Fruit fly (Drosophila melanogaster) whole organism, embryonic: Measurements from ENCODE around the gene mei-P22.

Experiments used
- ATbp ChIP-seq: fragments of 200-800 bp; sonication (Bioruptor generic); optimal IDR thresholded peaks from 2 replicates; lab custom pipeline; 2017; ENCODE audit warnings: missing biosample characterization, mild to moderate bottlenecking, missing genetic modification characterization, missing genetic modification reagents
- Atf-2 ChIP-seq: fragments of 200-800 bp; sonication (Bioruptor generic); optimal IDR thresholded peaks from 2 replicates; lab custom pipeline; 2016; ENCODE audit warnings: missing biosample characterization, missing genetic modification characterization
- CG10431 ChIP-seq: fragments of 200-800 bp; sonication (Bioruptor generic); optimal IDR thresholded peaks from 3 replicates; lab custom pipeline; 2018; ENCODE audit warnings: missing biosample characterization, mild to moderate bottlenecking, missing genetic modification characterization
- CG11093 ChIP-seq: fragments of 200-800 bp; sonication (Bioruptor generic); IDR thresholded peaks from 3 replicates; pipeline ENCODE4 v1.3.6; 2022; ENCODE audit warnings: missing biosample characterization, missing genetic modification characterization
- CG13775 ChIP-seq: fragments of 200-800 bp; sonication (Bioruptor generic); optimal IDR thresholded peaks from 3 replicates; lab custom pipeline; 2017; ENCODE audit warnings: missing biosample characterization, mild to moderate bottlenecking, missing genetic modification characterization
- CG15011 ChIP-seq: fragments of 200-800 bp; sonication (Bioruptor generic); optimal IDR thresholded peaks from 3 replicates; lab custom pipeline; 2018; ENCODE audit warnings: missing biosample characterization, mild to moderate bottlenecking, missing genetic modification characterization
- CG1603 ChIP-seq: fragments of 200-800 bp; sonication (Bioruptor generic); optimal IDR thresholded peaks from 2 replicates; lab custom pipeline; 2019; ENCODE audit warnings: missing biosample characterization, mild to moderate bottlenecking, missing genetic modification characterization, moderate library complexity
- CG17829 ChIP-seq: fragments of 200-800 bp; optimal IDR thresholded peaks from 2 replicates; lab custom pipeline; 2019; ENCODE audit warnings: missing biosample characterization, mild to moderate bottlenecking, missing genetic modification characterization, moderate library complexity
- CG30020 ChIP-seq: fragments of 200-800 bp; optimal IDR thresholded peaks from 2 replicates; lab custom pipeline; 2019; ENCODE audit warnings: missing biosample characterization, mild to moderate bottlenecking, missing genetic modification characterization, moderate library complexity
- CG3163 ChIP-seq: fragments of 200-800 bp; sonication (Bioruptor generic); optimal IDR thresholded peaks from 3 replicates; lab custom pipeline; 2016; ENCODE audit warnings: missing biosample characterization, missing genetic modification characterization
- CG34224 ChIP-seq: fragments of 200-800 bp; sonication (Bioruptor generic); IDR thresholded peaks from 3 replicates; pipeline ENCODE4 v1.3.6; 2022; ENCODE audit warnings: missing biosample characterization, missing genetic modification characterization; ENCODE audit not compliant: partially characterized antibody
- CG3838 ChIP-seq: fragments of 200-800 bp; sonication (Bioruptor generic); optimal IDR thresholded peaks from 3 replicates; lab custom pipeline; 2016; ENCODE audit warnings: missing biosample characterization, missing genetic modification characterization
- CG4282 ChIP-seq: fragments of 200-800 bp; sonication (Bioruptor generic); optimal IDR thresholded peaks from 2 replicates; lab custom pipeline; 2016; ENCODE audit warnings: missing biosample characterization, missing genetic modification characterization
- CG6254 ChIP-seq: fragments of 200-800 bp; sonication (Bioruptor generic); optimal IDR thresholded peaks from 3 replicates; lab custom pipeline; 2017; ENCODE audit warnings: mild to moderate bottlenecking, missing biosample characterization, missing genetic modification reagents, missing genetic modification characterization
- CG8281 ChIP-seq: fragments of 200-800 bp; sonication (Bioruptor generic); optimal IDR thresholded peaks from 2 replicates; lab custom pipeline; 2018; ENCODE audit warnings: missing biosample characterization, mild to moderate bottlenecking, missing genetic modification characterization, moderate library complexity
- CG9876 ChIP-seq: fragments of 200-800 bp; sonication (Bioruptor generic); optimal IDR thresholded peaks from 2 replicates; lab custom pipeline; 2016; ENCODE audit warnings: missing biosample characterization, missing genetic modification characterization
- CG9932 ChIP-seq: fragments of 200-800 bp; sonication (Bioruptor generic); IDR thresholded peaks from 2 replicates; pipeline ENCODE4 v1.3.6; 2022; ENCODE audit warnings: missing biosample characterization, missing genetic modification characterization
- Gug ChIP-seq: fragments of 200-800 bp; sonication (Bioruptor generic); IDR thresholded peaks from 4 replicates; pipeline ENCODE4 v1.3.6; 2022; ENCODE audit warnings: missing biosample characterization, missing genetic modification characterization
- HHEX ChIP-seq: fragments of 200-800 bp; sonication (Bioruptor generic); optimal IDR thresholded peaks from 3 replicates; lab custom pipeline; 2017; ENCODE audit warnings: missing biosample characterization, mild to moderate bottlenecking, missing genetic modification characterization, missing genetic modification reagents
- HmgD ChIP-seq: fragments of 200-800 bp; sonication (Bioruptor generic); optimal IDR thresholded peaks from 3 replicates; lab custom pipeline; 2016; ENCODE audit warnings: missing biosample characterization, missing genetic modification characterization
- Lpt ChIP-seq: fragments of >200 bp; optimal IDR thresholded peaks from 2 replicates; lab custom pipeline; 2018; ENCODE audit warnings: missing biosample characterization, missing genetic modification characterization
- MESR4 ChIP-seq: fragments of 200-800 bp; sonication (Bioruptor generic); optimal IDR thresholded peaks from 2 replicates; lab custom pipeline; 2018; ENCODE audit warnings: missing biosample characterization, mild to moderate bottlenecking, missing genetic modification characterization, moderate library complexity
- Mrtf ChIP-seq: fragments of 200-800 bp; sonication (Bioruptor generic); IDR thresholded peaks from 3 replicates; pipeline ENCODE4 v1.3.6; 2022; ENCODE audit warnings: missing biosample characterization, missing genetic modification characterization
- Oli ChIP-seq: fragments of 200-800 bp; sonication (Bioruptor generic); optimal IDR thresholded peaks from 2 replicates; lab custom pipeline; 2018; ENCODE audit warnings: missing biosample characterization, mild to moderate bottlenecking, missing genetic modification characterization, moderate library complexity
- Ptx1 ChIP-seq: fragments of 200-800 bp; sonication (Bioruptor generic); IDR thresholded peaks from 2 replicates; pipeline ENCODE4 v1.3.6; 2022; ENCODE audit warnings: missing biosample characterization, missing genetic modification characterization
- Ravus ChIP-seq: fragments of 200-800 bp; sonication (Bioruptor generic); IDR thresholded peaks from 2 replicates; pipeline ENCODE4 v1.3.6; 2022; ENCODE audit warnings: missing biosample characterization, missing genetic modification characterization
- Rfx ChIP-seq: fragments of 200-800 bp; sonication (Bioruptor generic); IDR thresholded peaks from 2 replicates; pipeline ENCODE4 v1.3.6; 2022; ENCODE audit warnings: missing biosample characterization, missing genetic modification characterization
- Sry-δ ChIP-seq: fragments of 200-800 bp; sonication (Bioruptor generic); optimal IDR thresholded peaks from 2 replicates; lab custom pipeline; 2016; ENCODE audit warnings: missing biosample characterization, missing genetic modification characterization
- Xrp1 ChIP-seq: fragments of 200-800 bp; sonication (Bioruptor generic); IDR thresholded peaks from 2 replicates; pipeline ENCODE4 v1.3.6; 2022; ENCODE audit warnings: missing biosample characterization, missing genetic modification characterization
- bab2 ChIP-seq: fragments of 200-800 bp; sonication (Bioruptor generic); optimal IDR thresholded peaks from 2 replicates; lab custom pipeline; 2016; ENCODE audit warnings: missing biosample characterization, missing genetic modification characterization
- bowl ChIP-seq: fragments of 200-800 bp; sonication (Bioruptor generic); IDR thresholded peaks from 2 replicates; pipeline ENCODE4 v1.3.6; 2022; ENCODE audit warnings: missing biosample characterization, missing genetic modification characterization
- cato ChIP-seq: fragments of 200-800 bp; sonication (Bioruptor generic); optimal IDR thresholded peaks from 2 replicates; lab custom pipeline; 2016; ENCODE audit warnings: missing biosample characterization, missing genetic modification characterization, borderline replicate concordance
- chm ChIP-seq: fragments of 200-800 bp; sonication (Bioruptor generic); IDR thresholded peaks from 2 replicates; pipeline ENCODE4 v1.3.6; 2022; ENCODE audit warnings: missing biosample characterization, missing genetic modification characterization
- da ChIP-seq: fragments of 200-800 bp; sonication (Bioruptor generic); optimal IDR thresholded peaks from 2 replicates; lab custom pipeline; 2016; ENCODE audit warnings: missing biosample characterization, missing genetic modification characterization
- disco-r ChIP-seq: fragments of 200-800 bp; sonication (Bioruptor generic); optimal IDR thresholded peaks from 2 replicates; lab custom pipeline; 2016; ENCODE audit warnings: missing biosample characterization, missing genetic modification characterization
- dm ChIP-seq: fragments of 200-800 bp; sonication (Bioruptor generic); optimal IDR thresholded peaks from 3 replicates; lab custom pipeline; 2016; ENCODE audit warnings: missing biosample characterization, missing genetic modification characterization
- dmrt99B ChIP-seq: fragments of 200-800 bp; sonication (Bioruptor generic); optimal IDR thresholded peaks from 2 replicates; lab custom pipeline; 2018; ENCODE audit warnings: missing biosample characterization, mild to moderate bottlenecking, missing genetic modification characterization, moderate library complexity
- dysf ChIP-seq: fragments of 200-800 bp; sonication (Bioruptor generic); IDR thresholded peaks from 3 replicates; pipeline ENCODE4 v1.3.6; 2022; ENCODE audit warnings: missing biosample characterization, missing genetic modification characterization
- esg ChIP-seq: fragments of 200-800 bp; sonication (Bioruptor generic); conservative IDR thresholded peaks from 2 replicates; pipeline ENCODE4 v1.3.6; 2022; ENCODE audit warnings: missing biosample characterization, missing genetic modification characterization
- eyg ChIP-seq: fragments of 200-800 bp; sonication (Bioruptor generic); optimal IDR thresholded peaks from 3 replicates; lab custom pipeline; 2016; ENCODE audit warnings: missing biosample characterization, missing genetic modification characterization
- grn ChIP-seq: fragments of 200-800 bp; sonication (Bioruptor generic); optimal IDR thresholded peaks from 3 replicates; lab custom pipeline; 2017; ENCODE audit warnings: missing biosample characterization, missing genetic modification characterization
- ham ChIP-seq: fragments of 200-800 bp; sonication (Bioruptor generic); IDR thresholded peaks from 2 replicates; pipeline ENCODE4 v1.3.6; 2022; ENCODE audit warnings: missing biosample characterization, missing genetic modification characterization
- insv ChIP-seq, 2 experiments: fragments of 200-800 bp; sonication (Bioruptor generic); optimal IDR thresholded peaks; 3 replicates each; lab custom pipeline; 2016 to 2018; ENCODE audit warnings: missing biosample characterization in 2 of 2, missing genetic modification characterization in 2 of 2
- lilli ChIP-seq: fragments of 200-800 bp; sonication (Bioruptor generic); optimal IDR thresholded peaks from 3 replicates; lab custom pipeline; 2016; ENCODE audit warnings: missing biosample characterization, missing genetic modification characterization
- luna ChIP-seq: fragments of 200-800 bp; sonication (Bioruptor generic); optimal IDR thresholded peaks from 2 replicates; lab custom pipeline; 2016; ENCODE audit warnings: missing biosample characterization, missing genetic modification characterization
- nau ChIP-seq: fragments of 200-800 bp; sonication (Bioruptor generic); optimal IDR thresholded peaks from 3 replicates; lab custom pipeline; 2017; ENCODE audit warnings: missing biosample characterization, mild to moderate bottlenecking, missing genetic modification characterization, missing genetic modification reagents
- otp ChIP-seq: fragments of 200-800 bp; sonication (Bioruptor generic); IDR thresholded peaks from 3 replicates; pipeline ENCODE4, ENCODE4 v1.3.6; 2022; ENCODE audit warnings: missing biosample characterization, missing genetic modification characterization
- sob ChIP-seq: fragments of 200-800 bp; sonication (Bioruptor generic); IDR thresholded peaks from 2 replicates; pipeline ENCODE4 v1.3.6; 2022; ENCODE audit warnings: missing biosample characterization, missing genetic modification characterization
- ttk ChIP-seq: fragments of 200-800 bp; sonication (Bioruptor generic); IDR thresholded peaks from 2 replicates; pipeline ENCODE4 v2.1.2; 2022; ENCODE audit warnings: missing biosample characterization, missing genetic modification characterization
- tup ChIP-seq: fragments of 200-800 bp; sonication (Bioruptor generic); optimal IDR thresholded peaks from 2 replicates; lab custom pipeline; 2016; ENCODE audit warnings: missing biosample characterization, mild to moderate bottlenecking, missing genetic modification characterization, moderate library complexity
- vfl ChIP-seq: fragments of 200-800 bp; sonication (Bioruptor generic); optimal IDR thresholded peaks from 2 replicates; lab custom pipeline; 2016; ENCODE audit warnings: missing biosample characterization, missing genetic modification characterization
- zfh1 ChIP-seq: fragments of 200-800 bp; sonication (Bioruptor generic); IDR thresholded peaks from 3 replicates; pipeline ENCODE4 v1.3.6; 2022; ENCODE audit warnings: missing biosample characterization, missing genetic modification characterization
- zfh2 ChIP-seq: fragments of 200-800 bp; sonication (Bioruptor generic); optimal IDR thresholded peaks from 2 replicates; lab custom pipeline; 2016; ENCODE audit warnings: missing biosample characterization, missing genetic modification characterization

mei-P22 gene

dm6 chr3L:7249167-7249566 is 5.0 kb downstream of the mei-P22 start, which contains the start of gene Cdc27 (continued):
- TF ChIP-seq Rfx (GFP tag; lab: Robert Waterston, UW): peak; percentile 68; the same call in 1 of the 2 replicates
- no peak for TF ChIP-seq insv (GFP tag; optimal IDR thresholded peaks at IDR 0.05; lab: Kevin White, UChicago)
- peak; percentile 82 for TF ChIP-seq CG3838 (GFP tag; lab: Kevin White, UChicago)
- no peak for TF ChIP-seq CG8281 (tag; lab: Kevin White, UChicago)
- TF ChIP-seq MESR4 (GFP tag; lab: Kevin White, UChicago): peak; percentile 89
- no peak for TF ChIP-seq CG15011 (GFP tag; lab: Kevin White, UChicago)
- peak; percentile 11 for TF ChIP-seq Atf-2
- peak; percentile 72 for TF ChIP-seq CG9932 (GFP tag; lab: Robert Waterston, UW)
- no peak for TF ChIP-seq luna (GFP tag; lab: Kevin White, UChicago)
- peak; percentile 59 for TF ChIP-seq HmgD (GFP tag; lab: Kevin White, UChicago)
- peak; percentile 61; the same call in 2 of the 3 replicates for TF ChIP-seq zfh1 (GFP tag; lab: Robert Waterston, UW)
- TF ChIP-seq esg (GFP tag; lab: Robert Waterston, UW): no peak
- no peak for TF ChIP-seq ttk (GFP tag; lab: Robert Waterston, UW)
- TF ChIP-seq cato (GFP tag; lab: Kevin White, UChicago): no peak
- no peak for TF ChIP-seq CG11093 (GFP tag; lab: Robert Waterston, UW)
- no peak for TF ChIP-seq Ravus
- peak; percentile 94 for TF ChIP-seq CG30020 (tag; lab: Kevin White, UChicago)
- TF ChIP-seq dmrt99B (tag; lab: Kevin White, UChicago): no peak
- no peak for TF ChIP-seq Lpt (GFP tag; lab: Kevin White, UChicago)
- no peak for TF ChIP-seq grn (GFP tag; lab: Kevin White, UChicago)
- TF ChIP-seq Sry-δ: peak; percentile 74
- TF ChIP-seq zfh2 (GFP tag; lab: Kevin White, UChicago): peak; percentile 8
- peak; percentile 30 for TF ChIP-seq CG13775
- TF ChIP-seq HHEX (GFP tag; lab: Kevin White, UChicago): no peak
- TF ChIP-seq Gug: no peak
- TF ChIP-seq Oli (tag; lab: Kevin White, UChicago): no peak
- no peak for TF ChIP-seq CG3163 (GFP tag; lab: Kevin White, UChicago)
- peak; percentile 29; the same call in 1 of the 2 replicates for TF ChIP-seq Ptx1 (GFP tag; lab: Robert Waterston, UW)
- TF ChIP-seq CG1603 (tag; lab: Kevin White, UChicago): peak; percentile 78
- no peak for TF ChIP-seq tup (GFP tag; lab: Kevin White, UChicago)
- TF ChIP-seq nau (GFP tag; lab: Kevin White, UChicago): no peak
- TF ChIP-seq otp (GFP tag; lab: Robert Waterston, UW): no peak
- peak; percentile 44 for TF ChIP-seq sob (GFP tag; lab: Robert Waterston, UW)
- TF ChIP-seq da (GFP tag; lab: Kevin White, UChicago): no peak
- TF ChIP-seq dysf (GFP tag; lab: Robert Waterston, UW): peak; percentile 51; the same call in 2 of the 3 replicates
- TF ChIP-seq disco-r (GFP tag; lab: Kevin White, UChicago): no peak
- peak; percentile 77 for TF ChIP-seq CG17829
- TF ChIP-seq Xrp1 (GFP tag; lab: Robert Waterston, UW): peak; percentile 48
- TF ChIP-seq CG10431: peak; percentile 95
- TF ChIP-seq eyg (GFP tag; lab: Kevin White, UChicago): no peak
- TF ChIP-seq lilli (GFP tag; lab: Kevin White, UChicago): peak; percentile 48
- TF ChIP-seq dm: peak; percentile 60
- no peak for TF ChIP-seq CG9876 (GFP tag; lab: Kevin White, UChicago)
- TF ChIP-seq bab2 (GFP tag; lab: Kevin White, UChicago): no peak
- no peak for TF ChIP-seq Mrtf (GFP tag; lab: Robert Waterston, UW)
- TF ChIP-seq ATbp (GFP tag; lab: Kevin White, UChicago): no peak
- TF ChIP-seq CG4282 (GFP tag; lab: Kevin White, UChicago): no peak
- TF ChIP-seq ham: no peak
- peak; percentile 24 for TF ChIP-seq vfl
- no peak; the same call in 1 of the 2 replicates for TF ChIP-seq chm
- TF ChIP-seq CG34224: peak; percentile 77
- no peak for TF ChIP-seq bowl (GFP tag; lab: Robert Waterston, UW)
- TF ChIP-seq CG6254 (GFP tag; lab: Kevin White, UChicago): no peak
